Fruit fly (Drosophila melanogaster) whole organism, embryonic: ENCODE results near the gene Lamtor4.

Experiments used
- Abd-B ChIP-seq: fragments of 200-800 bp; sonication (Bioruptor generic); optimal IDR thresholded peaks from 2 replicates; lab custom pipeline; 2018; ENCODE audit warnings: missing biosample characterization, mild to moderate bottlenecking, missing genetic modification characterization, moderate library complexity
- Antp ChIP-seq: fragments of 200-800 bp; sonication (Bioruptor generic); optimal IDR thresholded peaks from 3 replicates; lab custom pipeline; 2016; ENCODE audit warnings: missing biosample characterization, missing genetic modification characterization
- BtbVII ChIP-seq: fragments of 200-800 bp; sonication (Bioruptor generic); optimal IDR thresholded peaks from 3 replicates; lab custom pipeline; 2017; ENCODE audit warnings: missing biosample characterization, mild to moderate bottlenecking, missing genetic modification characterization
- CG10565 ChIP-seq: fragments of 200-800 bp; sonication (Bioruptor generic); optimal IDR thresholded peaks from 3 replicates; lab custom pipeline; 2016; ENCODE audit warnings: missing biosample characterization, mild to moderate bottlenecking, missing genetic modification characterization
- CG11093 ChIP-seq: fragments of 200-800 bp; sonication (Bioruptor generic); IDR thresholded peaks from 3 replicates; pipeline ENCODE4 v1.3.6; 2022; ENCODE audit warnings: missing biosample characterization, missing genetic modification characterization
- CG12071 ChIP-seq: fragments of 200-800 bp; sonication (Bioruptor generic); optimal IDR thresholded peaks from 3 replicates; lab custom pipeline; 2018; ENCODE audit warnings: missing biosample characterization, mild to moderate bottlenecking, missing genetic modification characterization
- CG14441 ChIP-seq: fragments of 200-800 bp; sonication (Bioruptor generic); IDR thresholded peaks from 2 replicates; pipeline ENCODE4 v1.3.6; 2022; ENCODE audit warnings: missing biosample characterization, missing genetic modification characterization
- CG17328 ChIP-seq: fragments of 200-800 bp; sonication (Bioruptor generic); IDR thresholded peaks from 2 replicates; pipeline ENCODE4 v1.3.6; 2022; ENCODE audit warnings: missing biosample characterization, missing genetic modification characterization
- CG30020 ChIP-seq: fragments of 200-800 bp; optimal IDR thresholded peaks from 2 replicates; lab custom pipeline; 2019; ENCODE audit warnings: missing biosample characterization, mild to moderate bottlenecking, missing genetic modification characterization, moderate library complexity
- CG3065 ChIP-seq: fragments of 200-800 bp; sonication (Bioruptor generic); optimal IDR thresholded peaks from 2 replicates; lab custom pipeline; 2016; ENCODE audit warnings: missing biosample characterization, missing genetic modification characterization
- CG31365 ChIP-seq: fragments of 200-800 bp; sonication (Bioruptor generic); optimal IDR thresholded peaks from 2 replicates; lab custom pipeline; 2018; ENCODE audit warnings: missing biosample characterization, mild to moderate bottlenecking, missing genetic modification characterization
- CG33213 ChIP-seq: fragments of 200-800 bp; sonication (Bioruptor generic); optimal IDR thresholded peaks from 3 replicates; lab custom pipeline; 2016; ENCODE audit warnings: missing biosample characterization, missing genetic modification characterization
- CG42726 ChIP-seq: fragments of 200-800 bp; sonication (Bioruptor generic); IDR thresholded peaks from 2 replicates; pipeline ENCODE4 v1.3.6; 2022; ENCODE audit warnings: missing biosample characterization, missing genetic modification characterization; ENCODE audit not compliant: partially characterized antibody
- CG4360 ChIP-seq: fragments of 200-800 bp; sonication (Bioruptor generic); IDR thresholded peaks from 2 replicates; pipeline ENCODE4 v1.3.6; 2022; ENCODE audit warnings: missing biosample characterization, missing genetic modification characterization
- CG4854 ChIP-seq: fragments of 200-800 bp; sonication (Bioruptor generic); optimal IDR thresholded peaks from 2 replicates; lab custom pipeline; 2016; ENCODE audit warnings: missing biosample characterization, missing genetic modification characterization, inconsistent platforms
- CG8089 ChIP-seq: fragments of 200-800 bp; sonication (Bioruptor generic); optimal IDR thresholded peaks from 3 replicates; lab custom pipeline; 2016; ENCODE audit warnings: missing biosample characterization, missing genetic modification characterization
- CG8290 ChIP-seq, 3 experiments: fragments of 200-800 bp; sonication (Bioruptor generic); optimal IDR thresholded peaks; 2 replicates each; lab custom pipeline; 2016 to 2019; ENCODE audit warnings: missing biosample characterization in 3 of 3, missing genetic modification characterization in 3 of 3, mild to moderate bottlenecking in 2 of 3, moderate library complexity in 1 of 3
- CkIIα-i1 ChIP-seq: fragments of 200-800 bp; sonication (Bioruptor generic); IDR thresholded peaks from 2 replicates; pipeline ENCODE4 v1.3.6; 2022; ENCODE audit warnings: missing biosample characterization, missing genetic modification characterization
- Deaf1 ChIP-seq: fragments of 200-800 bp; optimal IDR thresholded peaks from 3 replicates; lab custom pipeline; 2019; ENCODE audit warnings: missing biosample characterization, mild to moderate bottlenecking, missing genetic modification characterization, moderate library complexity
- Dfd ChIP-seq, 2 experiments: fragments of >200 bp; optimal IDR thresholded peaks; 2 replicates each; lab custom pipeline; 2017; ENCODE audit warnings: missing biosample characterization in 2 of 2, missing genetic modification characterization in 2 of 2
- Dref ChIP-seq: fragments of 200-800 bp; sonication (Bioruptor generic); IDR thresholded peaks from 2 replicates; pipeline ENCODE4 v1.3.6; 2022; ENCODE audit warnings: missing biosample characterization, missing genetic modification characterization
- Fer2 ChIP-seq: fragments of 200-800 bp; sonication (Bioruptor generic); optimal IDR thresholded peaks from 2 replicates; lab custom pipeline; 2018; ENCODE audit warnings: missing biosample characterization, mild to moderate bottlenecking, missing genetic modification characterization, moderate library complexity
- HLH4C ChIP-seq: fragments of 200-800 bp; sonication (Bioruptor generic); IDR thresholded peaks from 3 replicates; pipeline ENCODE4 v1.3.6; 2022; ENCODE audit warnings: missing biosample characterization, missing genetic modification characterization; ENCODE audit not compliant: partially characterized antibody
- Hmx ChIP-seq: fragments of 200-800 bp; sonication (Bioruptor generic); optimal IDR thresholded peaks from 2 replicates; lab custom pipeline; 2016; ENCODE audit warnings: missing biosample characterization, missing genetic modification characterization
- MTF-1 ChIP-seq: fragments of 200-800 bp; sonication (Bioruptor generic); optimal IDR thresholded peaks from 2 replicates; lab custom pipeline; 2018; ENCODE audit warnings: missing biosample characterization, mild to moderate bottlenecking, missing genetic modification characterization, borderline replicate concordance
- Mad ChIP-seq: fragments of 200-800 bp; sonication (Bioruptor generic); optimal IDR thresholded peaks from 2 replicates; lab custom pipeline; 2016; ENCODE audit warnings: missing biosample characterization, missing genetic modification characterization
- Med ChIP-seq: fragments of 200-800 bp; sonication (Bioruptor generic); peaks from one replicate; lab custom pipeline; 2016; ENCODE audit warnings: missing biosample characterization, missing genetic modification characterization, mild to moderate bottlenecking, inconsistent platforms, moderate library complexity
- NK7.1 ChIP-seq: fragments of 200-800 bp; sonication (Bioruptor generic); optimal IDR thresholded peaks from 3 replicates; lab custom pipeline; 2016; ENCODE audit warnings: missing biosample characterization, missing genetic modification characterization
- Poxn ChIP-seq: fragments of 200-800 bp; sonication (Bioruptor generic); IDR thresholded peaks from 2 replicates; pipeline ENCODE4 v1.3.6; 2022; ENCODE audit warnings: missing biosample characterization, missing genetic modification characterization
- Usf ChIP-seq: fragments of 200-800 bp; sonication (Bioruptor generic); optimal IDR thresholded peaks from 2 replicates; lab custom pipeline; 2017; ENCODE audit warnings: missing genotype, missing biosample characterization, missing genetic modification characterization
- abd-A ChIP-seq: fragments of 200-800 bp; sonication (Bioruptor generic); optimal IDR thresholded peaks from 3 replicates; lab custom pipeline; 2019; ENCODE audit warnings: missing biosample characterization, mild to moderate bottlenecking, missing genetic modification characterization, moderate library complexity
- ara ChIP-seq: fragments of 200-800 bp; sonication (Bioruptor generic); IDR thresholded peaks from 2 replicates; pipeline ENCODE4 v1.3.6; 2022; ENCODE audit warnings: missing biosample characterization, missing genetic modification characterization
- btn ChIP-seq: fragments of 200-800 bp; sonication (Bioruptor generic); optimal IDR thresholded peaks from 2 replicates; lab custom pipeline; 2016; ENCODE audit warnings: missing biosample characterization, missing genetic modification characterization
- caup ChIP-seq: fragments of 200-800 bp; sonication (Bioruptor generic); optimal IDR thresholded peaks from 3 replicates; lab custom pipeline; 2017; ENCODE audit warnings: missing biosample characterization, mild to moderate bottlenecking, missing genetic modification characterization, moderate library complexity; ENCODE audit not compliant: severe bottlenecking
- danr ChIP-seq: fragments of 200-800 bp; sonication (Bioruptor generic); IDR thresholded peaks from 2 replicates; pipeline ENCODE4 v1.3.6; 2022; ENCODE audit warnings: missing biosample characterization, missing genetic modification characterization
- dmrt11E ChIP-seq: fragments of 200-800 bp; sonication (Bioruptor generic); optimal IDR thresholded peaks from 3 replicates; lab custom pipeline; 2018; ENCODE audit warnings: missing biosample characterization, mild to moderate bottlenecking, missing genetic modification characterization, moderate library complexity
- fd102C ChIP-seq: fragments of 200-800 bp; sonication (Bioruptor generic); optimal IDR thresholded peaks from 2 replicates; lab custom pipeline; 2018; ENCODE audit warnings: missing biosample characterization, mild to moderate bottlenecking, missing genetic modification characterization, moderate library complexity
- fd96Cb ChIP-seq: fragments of 200-800 bp; sonication (Bioruptor generic); optimal IDR thresholded peaks from 2 replicates; lab custom pipeline; 2018; ENCODE audit warnings: missing biosample characterization, mild to moderate bottlenecking, missing genetic modification characterization, moderate library complexity
- gfzf ChIP-seq: fragments of 200-800 bp; sonication (Bioruptor generic); optimal IDR thresholded peaks from 2 replicates; lab custom pipeline; 2016; ENCODE audit warnings: missing biosample characterization, mild to moderate bottlenecking, missing genetic modification characterization, moderate library complexity
- hb ChIP-seq: fragments of 200-800 bp; sonication (Bioruptor generic); IDR thresholded peaks from 3 replicates; pipeline ENCODE4 v1.3.6; 2022; ENCODE audit warnings: missing biosample characterization, missing genetic modification characterization; ENCODE audit not compliant: partially characterized antibody
- insv ChIP-seq, 2 experiments: fragments of 200-800 bp; sonication (Bioruptor generic); optimal IDR thresholded peaks; 3 replicates each; lab custom pipeline; 2016 to 2018; ENCODE audit warnings: missing biosample characterization in 2 of 2, missing genetic modification characterization in 2 of 2
- jumu ChIP-seq: fragments of 200-800 bp; sonication (Bioruptor generic); optimal IDR thresholded peaks from 3 replicates; lab custom pipeline; 2016; ENCODE audit warnings: missing biosample characterization, missing genetic modification characterization
- lilli ChIP-seq: fragments of 200-800 bp; sonication (Bioruptor generic); optimal IDR thresholded peaks from 3 replicates; lab custom pipeline; 2016; ENCODE audit warnings: missing biosample characterization, missing genetic modification characterization
- onecut ChIP-seq: fragments of 200-800 bp; sonication (Bioruptor generic); IDR thresholded peaks from 2 replicates; pipeline ENCODE4 v1.3.6; 2022; ENCODE audit warnings: missing biosample characterization, missing genetic modification characterization
- pnt ChIP-seq: fragments of 200-800 bp; sonication (Bioruptor generic); optimal IDR thresholded peaks from 3 replicates; lab custom pipeline; 2016; ENCODE audit warnings: missing biosample characterization, missing genetic modification characterization
- run ChIP-seq: fragments of 200-800 bp; sonication (Bioruptor generic); optimal IDR thresholded peaks from 3 replicates; lab custom pipeline; 2018; ENCODE audit warnings: missing biosample characterization, mild to moderate bottlenecking, missing genetic modification characterization
- tgo ChIP-seq: fragments of 200-800 bp; sonication (Bioruptor generic); IDR thresholded peaks from 3 replicates; pipeline ENCODE4 v1.3.6; 2022; ENCODE audit warnings: missing biosample characterization, missing genetic modification characterization
- tll ChIP-seq, 2 experiments: fragments of 200-800 bp in 1 of 2; fragments of >200 bp in 1 of 2; sonication (Bioruptor generic) in 1 of 2; optimal IDR thresholded peaks; 2 replicates each; lab custom pipeline; 2017 to 2019; ENCODE audit warnings: missing biosample characterization in 2 of 2, missing genetic modification characterization in 2 of 2, mild to moderate bottlenecking in 1 of 2, moderate library complexity in 1 of 2

Lamtor4 gene

dm6 chr3L:3928205-3928942, 31.7 kb downstream of the Lamtor4 start (continued):
- TF ChIP-seq Hmx (GFP tag; lab: Kevin White, UChicago) = peak; percentile 57
- TF ChIP-seq jumu = peak; percentile 77
- TF ChIP-seq BtbVII = peak; percentile 89
- no peak for TF ChIP-seq dmrt11E (tag; lab: Kevin White, UChicago)
- TF ChIP-seq tgo (GFP tag; lab: Robert Waterston, UW) = peak; percentile 87
- TF ChIP-seq lilli (GFP tag; lab: Kevin White, UChicago) = peak; percentile 95
- peak; percentile 77 for TF ChIP-seq danr (GFP tag; lab: Robert Waterston, UW)
- no peak for TF ChIP-seq CG42726
- peak; percentile 93 for TF ChIP-seq caup (GFP tag; lab: Kevin White, UChicago)
- TF ChIP-seq CG30020 (tag; lab: Kevin White, UChicago) = no peak
- TF ChIP-seq MTF-1 (GFP tag; lab: Kevin White, UChicago) = peak; percentile 67
- TF ChIP-seq insv (GFP tag; optimal IDR thresholded peaks at IDR 0.05; lab: Kevin White, UChicago) = peak in 1 of 2 experiments; percentile 29
- TF ChIP-seq Antp (GFP tag; lab: Kevin White, UChicago) = peak; percentile 79
- TF ChIP-seq HLH4C (GFP tag; lab: Robert Waterston, UW) = no peak
- TF ChIP-seq Poxn (GFP tag; lab: Robert Waterston, UW) = peak; percentile 87
- TF ChIP-seq fd96Cb (tag; lab: Kevin White, UChicago) = peak; percentile 65
- no peak for TF ChIP-seq Dfd (GFP tag; optimal IDR thresholded peaks at IDR 0.05; lab: Kevin White, UChicago)
- TF ChIP-seq tll (GFP tag; optimal IDR thresholded peaks at IDR 0.05; lab: Kevin White, UChicago) = no peak
- TF ChIP-seq Deaf1 (tag; lab: Kevin White, UChicago) = peak; percentile 55
- TF ChIP-seq Med (GFP tag; lab: Kevin White, UChicago) = peak; percentile 99
- no peak for TF ChIP-seq CG10565
- TF ChIP-seq Mad (GFP tag; lab: Kevin White, UChicago) = peak; percentile 53
- TF ChIP-seq CG33213 (GFP tag; lab: Kevin White, UChicago) = peak; percentile 74
- peak; percentile 55 for TF ChIP-seq NK7.1 (GFP tag; lab: Kevin White, UChicago)
- peak; percentile 84 for TF ChIP-seq CG17328 (GFP tag; lab: Robert Waterston, UW)
- TF ChIP-seq gfzf (GFP tag; lab: Kevin White, UChicago) = no peak
- no peak for TF ChIP-seq hb
- peak; percentile 68 for TF ChIP-seq Abd-B (GFP tag; lab: Kevin White, UChicago)
- peak; percentile 54 for TF ChIP-seq run (tag; lab: Kevin White, UChicago)
- TF ChIP-seq CG31365 (tag; lab: Kevin White, UChicago) = peak; percentile 51
- TF ChIP-seq ara (GFP tag; lab: Robert Waterston, UW) = peak; percentile 62; the same call in 1 of the 2 replicates
- TF ChIP-seq CG14441 = peak; percentile 88
- TF ChIP-seq CG8290 (GFP tag; optimal IDR thresholded peaks at IDR 0.05; lab: Kevin White, UChicago) = no peak
- peak in 1 of 2 experiments; percentile 95 for TF ChIP-seq CG8290 (tag; optimal IDR thresholded peaks at IDR 0.05; lab: Kevin White, UChicago)
- TF ChIP-seq fd102C (GFP tag; lab: Kevin White, UChicago) = no peak
- peak; percentile 68; the same call in 2 of the 3 replicates for TF ChIP-seq CG11093
- TF ChIP-seq abd-A (tag; lab: Kevin White, UChicago) = peak; percentile 16
- TF ChIP-seq CG3065 (GFP tag; lab: Kevin White, UChicago) = peak; percentile 32
- peak; percentile 83 for TF ChIP-seq Fer2 (tag; lab: Kevin White, UChicago)
- TF ChIP-seq pnt (GFP tag; lab: Kevin White, UChicago) = peak; percentile 60
- TF ChIP-seq CkIIα-i1 (GFP tag; lab: Robert Waterston, UW) = peak; percentile 79
- TF ChIP-seq CG8089 (GFP tag; lab: Kevin White, UChicago) = peak; percentile 57
- TF ChIP-seq btn (GFP tag; lab: Kevin White, UChicago) = peak; percentile 45
- TF ChIP-seq onecut (GFP tag; lab: Robert Waterston, UW) = peak; percentile 72
- no peak for TF ChIP-seq Dref
- TF ChIP-seq Usf (GFP tag; lab: Kevin White, UChicago) = peak; percentile 74
- TF ChIP-seq CG4854 = peak; percentile 72
- TF ChIP-seq CG12071 (GFP tag; lab: Kevin White, UChicago) = peak; percentile 85
- TF ChIP-seq CG4360 (GFP tag; lab: Robert Waterston, UW) = no peak
